Fruit fly (Drosophila melanogaster) whole organism, pupa: ENCODE data around the gene GV1.

Experiments
- CG14655 ChIP-seq: fragments of 200-800 bp; sonication (Bioruptor generic); optimal IDR thresholded peaks from 3 replicates; lab custom pipeline; 2017; ENCODE audit warnings: mild to moderate bottlenecking, missing biosample characterization, missing genetic modification reagents, missing genetic modification characterization
- CG4496 ChIP-seq: fragments of 200-800 bp; sonication (Bioruptor generic); IDR thresholded peaks from 3 replicates; pipeline ENCODE4 v1.3.6; 2022; ENCODE audit warnings: missing biosample characterization, missing genetic modification characterization
- CG8159 ChIP-seq: fragments of 200-800 bp; sonication (Bioruptor generic); optimal IDR thresholded peaks from 3 replicates; lab custom pipeline; 2018; ENCODE audit warnings: missing biosample characterization, mild to moderate bottlenecking, missing genetic modification characterization, moderate library complexity
- Ets98B ChIP-seq: fragments of 200-800 bp; sonication (Bioruptor generic); IDR thresholded peaks from 2 replicates; pipeline ENCODE4 v1.3.6; 2022; ENCODE audit warnings: missing biosample characterization, missing genetic modification characterization
- Pif1A ChIP-seq: fragments of 200-800 bp; sonication (Bioruptor generic); optimal IDR thresholded peaks from 3 replicates; lab custom pipeline; 2016; ENCODE audit warnings: missing biosample characterization, missing genetic modification characterization
- gl ChIP-seq: fragments of 200-800 bp; sonication (Bioruptor generic); optimal IDR thresholded peaks from 2 replicates; lab custom pipeline; 2018; ENCODE audit warnings: missing biosample characterization, mild to moderate bottlenecking, missing genetic modification characterization

- TF ChIP-seq gl (tag; lab: Kevin White, UChicago): peak; percentile 79
- no peak for TF ChIP-seq Pif1A (GFP tag; lab: Kevin White, UChicago)
- peak; percentile 94 for TF ChIP-seq CG4496 (GFP tag; lab: Robert Waterston, UW)
- TF ChIP-seq CG8159 (tag; lab: Kevin White, UChicago): peak; percentile 86
- TF ChIP-seq CG14655 (GFP tag; lab: Kevin White, UChicago): no peak
- TF ChIP-seq Ets98B: peak; percentile 92
Measured at dm6 chr3L:1808631-1809030, 1.8 kb upstream of the GV1 start.
